Fruit fly (Drosophila melanogaster): ENCODE results near the gene PICK1.

The PICK1 gene

DNA sequence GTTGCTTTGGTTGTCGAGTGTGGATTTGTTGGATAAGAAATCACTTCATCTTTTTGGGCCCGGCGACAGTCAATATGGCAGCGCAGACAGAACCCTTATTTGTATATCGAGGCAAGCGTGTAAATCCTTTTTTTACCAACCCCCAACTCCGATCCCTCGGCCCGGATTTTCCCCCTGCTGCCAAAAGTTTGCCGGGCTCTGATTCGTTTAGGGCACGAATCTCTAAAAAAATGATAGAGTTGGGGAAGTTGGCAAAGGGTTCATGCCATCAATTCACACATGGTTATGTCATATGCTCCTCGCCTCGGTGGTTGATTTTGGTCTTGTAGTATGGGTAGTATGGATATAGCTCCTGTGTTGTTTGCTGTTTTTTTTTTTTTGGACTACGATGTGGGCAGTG lies 8.0 kb upstream of the PICK1 start:
- TF ChIP-seq sens (GFP tag), result peak; percentile 37
- TF ChIP-seq Drgx (GFP tag; IDR thresholded peaks at IDR 0.05), result no peak
- TF ChIP-seq Dfd (GFP tag; optimal IDR thresholded peaks at IDR 0.05), result no peak
- TF ChIP-seq Nf-YB (GFP tag; optimal IDR thresholded peaks at IDR 0.05), result peak; percentile 90
- no peak for TF ChIP-seq gt (GFP tag; IDR thresholded peaks at IDR 0.05)
- peak; percentile 87 for TF ChIP-seq sqz (GFP tag; optimal IDR thresholded peaks at IDR 0.05)
- TF ChIP-seq ind (GFP tag; optimal IDR thresholded peaks at IDR 0.05), result no peak
- no peak for TF ChIP-seq GATAe (GFP tag; conservative IDR thresholded peaks at IDR 0.05)
- no peak for TF ChIP-seq wdn (GFP tag; IDR thresholded peaks at IDR 0.05)
- TF ChIP-seq pros (GFP tag; optimal IDR thresholded peaks at IDR 0.05), result peak; percentile 23
- no peak for TF ChIP-seq CG8089 (GFP tag; optimal IDR thresholded peaks at IDR 0.05)
- TF ChIP-seq Kr (GFP tag; optimal IDR thresholded peaks at IDR 0.05), result peak; percentile 47
- TF ChIP-seq chm (GFP tag; IDR thresholded peaks at IDR 0.05), result no peak
- no peak for TF ChIP-seq pzg (GFP tag; optimal IDR thresholded peaks at IDR 0.05)
- peak; percentile 45; the same call in 1 of the 2 replicates for TF ChIP-seq seq (GFP tag; IDR thresholded peaks at IDR 0.05)
- TF ChIP-seq Nf-YC (tag; optimal IDR thresholded peaks at IDR 0.05), result peak; percentile 90
- TF ChIP-seq CG13424 (tag; optimal IDR thresholded peaks at IDR 0.05), result no peak
- no peak for TF ChIP-seq CG15011 (GFP tag; optimal IDR thresholded peaks at IDR 0.05)
- TF ChIP-seq kay (GFP tag; optimal IDR thresholded peaks at IDR 0.05), result no peak

DNA sequence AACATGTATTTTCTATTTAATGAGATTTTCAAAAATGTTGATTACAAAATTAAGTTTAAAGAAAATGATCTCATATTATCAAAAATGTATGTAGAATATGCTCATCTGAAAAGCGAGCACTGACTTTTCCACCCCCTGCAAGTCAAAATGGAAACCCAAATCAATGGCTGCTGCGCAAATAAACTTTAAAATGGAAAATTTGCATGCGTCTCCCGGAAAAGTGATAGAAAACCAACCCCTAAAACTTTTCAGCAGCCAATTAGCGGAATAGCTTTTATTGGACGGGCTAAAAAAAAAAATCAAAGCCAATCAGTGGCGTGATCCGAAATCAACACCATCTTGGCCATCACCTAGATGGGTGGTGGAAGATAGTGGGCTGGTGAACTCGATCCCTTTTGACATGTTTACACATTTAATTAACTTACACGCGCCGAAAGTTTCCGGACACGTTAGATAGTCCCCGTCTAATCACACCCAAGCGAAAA lies 5.5 kb upstream of the PICK1 start:
- no peak for TF ChIP-seq CG6654 (GFP tag; optimal IDR thresholded peaks at IDR 0.05)
- TF ChIP-seq Nf-YC (tag; optimal IDR thresholded peaks at IDR 0.05), result peak; percentile 94
- TF ChIP-seq dpn (GFP tag; optimal IDR thresholded peaks at IDR 0.05), result no peak
- no peak for TF ChIP-seq tll (GFP tag; optimal IDR thresholded peaks at IDR 0.05)
- TF ChIP-seq seq (GFP tag; IDR thresholded peaks at IDR 0.05), result peak; percentile 39; the same call in 1 of the 2 replicates
- TF ChIP-seq CG10979 (tag; optimal IDR thresholded peaks at IDR 0.05), result no peak
- no peak for TF ChIP-seq Elba2 (GFP tag; optimal IDR thresholded peaks at IDR 0.05)
- no peak for TF ChIP-seq zen (tag; optimal IDR thresholded peaks at IDR 0.05)
- no peak for TF ChIP-seq lov (optimal IDR thresholded peaks at IDR 0.05)
- peak; percentile 6; the same call in 1 of the 3 replicates for TF ChIP-seq lov (GFP tag; IDR thresholded peaks at IDR 0.05)
- TF ChIP-seq CG9817 (tag; optimal IDR thresholded peaks at IDR 0.05), result no peak
- peak; percentile 92 for TF ChIP-seq Nf-YB (GFP tag; optimal IDR thresholded peaks at IDR 0.05)

dm6 chr2L:12692343-12693079 lies 2.3 kb upstream of the PICK1 start, which contains the start of the genes CCT4 and CG6153:
Gene CCT4, minus strand, starts transcription at chr2L:12692934.
Gene CG6153, plus strand, starts transcription at chr2L:12692993.
- TF ChIP-seq jing (GFP tag; optimal IDR thresholded peaks at IDR 0.05) (no peak), vvl (GFP tag; IDR thresholded peaks at IDR 0.05) (peak; percentile 22; the same call in 1 of the 2 replicates), cas (GFP tag; IDR thresholded peaks at IDR 0.05) (no peak), CG17186 (GFP tag; optimal IDR thresholded peaks at IDR 0.05) (peak; percentile 7), BtbVII (GFP tag; optimal IDR thresholded peaks at IDR 0.05) (no peak), HmgZ (tag; optimal IDR thresholded peaks at IDR 0.05) (peak; percentile 3), CG14441 (GFP tag; IDR thresholded peaks at IDR 0.05) (no peak), Scr (GFP tag; IDR thresholded peaks at IDR 0.05; ENCODE audit: partially characterized antibody) (peak; percentile 38; the same call in 1 of the 2 replicates), ab (GFP tag; optimal IDR thresholded peaks at IDR 0.05) (no peak), CG4617 (GFP tag; optimal IDR thresholded peaks at IDR 0.05; ENCODE audit: borderline replicate concordance) (peak; percentile 80), aop (GFP tag; IDR thresholded peaks at IDR 0.05) (no peak), CG33213 (GFP tag; optimal IDR thresholded peaks at IDR 0.05) (peak; percentile 12), lmd (GFP tag; IDR thresholded peaks at IDR 0.05) (no peak), chinmo (GFP tag; IDR thresholded peaks at IDR 0.05; ENCODE audit: partially characterized antibody) (0 out of 4 replicates have a peak, but pooled peaks have one; percentile 61), nmo (GFP tag; optimal IDR thresholded peaks at IDR 0.05) (peak; percentile 36), Lhr (GFP tag; optimal IDR thresholded peaks at IDR 0.05) (peak; percentile 21), CG1233 (GFP tag; optimal IDR thresholded peaks at IDR 0.05) (no peak), Mes4 (GFP tag; optimal IDR thresholded peaks at IDR 0.05) (no peak), repo (GFP tag; optimal IDR thresholded peaks at IDR 0.05) (no peak), sima (GFP tag; optimal IDR thresholded peaks at IDR 0.05) (no peak)
